Fruit fly (Drosophila melanogaster): ENCODE data around the gene vih.

DNA sequence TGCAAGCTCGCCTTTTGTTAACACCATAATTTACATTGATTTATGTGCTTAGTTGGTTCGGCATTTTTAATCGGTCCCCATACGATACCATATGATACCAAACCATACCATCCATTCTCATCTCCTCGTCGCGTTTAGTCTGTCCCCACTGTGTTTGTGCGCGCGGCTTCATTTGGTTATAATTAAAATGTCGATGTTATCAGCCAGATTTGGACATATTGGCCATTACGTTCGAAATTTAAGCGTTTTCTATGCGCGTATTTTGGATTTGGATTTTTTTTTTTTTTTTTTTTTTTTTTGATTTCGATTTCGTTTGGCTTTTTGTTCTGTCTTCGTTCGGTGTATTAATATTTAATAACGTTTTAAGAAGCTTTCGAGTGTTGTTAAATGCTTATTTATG, 42.1 kb upstream of the vih start:
- TF ChIP-seq cic (GFP tag; optimal IDR thresholded peaks at IDR 0.05) (no peak), Crg-1 (GFP tag; optimal IDR thresholded peaks at IDR 0.05) (no peak), CG11617 (GFP tag; optimal IDR thresholded peaks at IDR 0.05) (no peak), CG33017 (tag; optimal IDR thresholded peaks at IDR 0.05) (no peak), tj (GFP tag; optimal IDR thresholded peaks at IDR 0.05) (no peak), CG12768 (GFP tag; optimal IDR thresholded peaks at IDR 0.05) (no peak), kay (GFP tag; ENCODE audit: borderline replicate concordance) (no peak), cnc (optimal IDR thresholded peaks at IDR 0.05) (no peak), CG14711 (tag; optimal IDR thresholded peaks at IDR 0.05) (no peak), Mnt (GFP tag; optimal IDR thresholded peaks at IDR 0.05) (no peak), bab1 (GFP tag; optimal IDR thresholded peaks at IDR 0.05) (no peak)
